Fruit fly (Drosophila melanogaster) whole organism, wandering third instar larva: Measurements from ENCODE around the gene CG34447.

Experiments used
- CG32264 ChIP-seq: fragments of 200-800 bp; sonication (Bioruptor generic); optimal IDR thresholded peaks from 2 replicates; lab custom pipeline; 2016; ENCODE audit warnings: missing biosample characterization, missing genetic modification characterization
- GATAd ChIP-seq: sonication (Bioruptor generic); optimal IDR thresholded peaks from 2 replicates; lab custom pipeline; 2016; ENCODE audit warnings: missing biosample characterization, missing genetic modification characterization
- Hr83 ChIP-seq: fragments of 200-300 bp; sonication (Bioruptor generic); optimal IDR thresholded peaks from 2 replicates; lab custom pipeline; 2016; ENCODE audit warnings: missing biosample characterization, mild to moderate bottlenecking, missing genetic modification characterization, moderate library complexity; ENCODE audit not compliant: poor library complexity, severe bottlenecking
- Myc ChIP-seq: fragments of >200 bp; optimal IDR thresholded peaks from 2 replicates; lab custom pipeline; 2017
- Rel ChIP-seq, 2 experiments: fragments of 200-800 bp; sonication (Bioruptor generic) in 1 of 2; optimal IDR thresholded peaks; 2 replicates in 1 of 2; 3 replicates in 1 of 2; lab custom pipeline; 2016 to 2019; ENCODE audit warnings: mild to moderate bottlenecking in 2 of 2, missing biosample characterization in 2 of 2, missing genetic modification characterization in 2 of 2, moderate library complexity in 1 of 2
- Vsx2 ChIP-seq: fragments of 200-300, 225-300 bp; sonication (Bioruptor generic); optimal IDR thresholded peaks from 2 replicates; lab custom pipeline; 2018; ENCODE audit warnings: missing biosample characterization, missing genetic modification characterization; ENCODE audit not compliant: partially characterized antibody
- brk ChIP-seq: fragments of 200-800 bp; sonication (Bioruptor generic); optimal IDR thresholded peaks from 2 replicates; lab custom pipeline; 2016; ENCODE audit warnings: missing biosample characterization, mild to moderate bottlenecking, missing genetic modification characterization
- ey ChIP-seq: fragments of 200-800 bp; sonication (Bioruptor generic); optimal IDR thresholded peaks from 2 replicates; lab custom pipeline; 2016; ENCODE audit warnings: missing biosample characterization, missing genetic modification characterization
- fru ChIP-seq: fragments of 200-800 bp; sonication (Bioruptor generic); optimal IDR thresholded peaks from 3 replicates; lab custom pipeline; 2016; ENCODE audit warnings: missing biosample characterization, mild to moderate bottlenecking, missing genetic modification characterization
- pan ChIP-seq: fragments of >200 bp; optimal IDR thresholded peaks from 2 replicates; lab custom pipeline; 2017
- psq ChIP-seq: fragments of 200-800 bp; sonication (Bioruptor generic); optimal IDR thresholded peaks from 3 replicates; lab custom pipeline; 2017; ENCODE audit warnings: missing biosample characterization, mild to moderate bottlenecking, missing genetic modification characterization, moderate library complexity
- sv ChIP-seq: fragments of 200-800 bp; sonication (Bioruptor generic); optimal IDR thresholded peaks from 3 replicates; lab custom pipeline; 2016; ENCODE audit warnings: missing biosample characterization, missing genetic modification characterization
- woc ChIP-seq: sonication (Bioruptor generic); optimal IDR thresholded peaks from 2 replicates; lab custom pipeline; 2016; ENCODE audit warnings: missing biosample characterization, mild to moderate bottlenecking, missing genetic modification characterization

Gene CG34447

DNA sequence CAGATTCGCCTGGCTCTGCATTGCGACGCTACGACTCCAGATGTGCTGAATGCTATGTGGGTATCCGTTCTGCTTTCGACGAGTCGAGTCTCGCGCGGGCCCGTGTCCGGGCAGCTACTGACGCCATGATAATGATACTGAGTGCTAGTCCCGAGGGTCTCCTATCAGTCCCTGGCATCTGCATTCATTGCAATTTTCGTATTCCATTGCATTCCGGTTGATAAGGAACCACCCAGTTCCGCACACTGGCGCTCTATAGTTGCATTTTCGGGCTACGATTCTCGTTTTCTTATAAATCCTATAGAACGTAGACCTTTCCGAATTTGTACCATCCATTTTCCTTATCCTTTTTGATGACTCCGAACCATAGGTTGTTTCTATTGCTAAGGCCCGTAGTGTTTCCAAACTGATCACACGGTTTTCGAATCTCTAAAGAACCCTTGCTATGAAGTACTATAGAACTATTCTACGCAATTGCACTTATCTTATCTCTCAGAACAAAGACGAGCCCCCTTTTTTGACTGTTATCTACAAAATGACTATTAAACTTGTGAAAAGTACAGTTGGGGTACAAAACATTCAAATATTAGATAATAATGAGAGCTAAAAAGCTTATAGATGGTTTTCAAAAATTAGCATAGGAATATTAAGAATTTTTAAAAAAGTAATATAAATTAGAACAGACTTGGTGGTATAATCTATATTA lies 48.3 kb downstream of the CG34447 start, which contains the start of gene CG3597:
CG3597 (minus strand) TSS at position 119 of the 706 bp plus-strand sequence.
- TF ChIP-seq woc (GFP tag; lab: Kevin White, UChicago) (no peak), Rel (GFP tag; optimal IDR thresholded peaks at IDR 0.05; lab: Kevin White, UChicago) (no peak), Rel (tag; optimal IDR thresholded peaks at IDR 0.05; lab: Kevin White, UChicago) (no peak), pan (lab: Kevin White, UChicago) (no peak), GATAd (GFP tag; lab: Kevin White, UChicago) (no peak), sv (GFP tag; lab: Kevin White, UChicago) (no peak), fru (GFP tag; lab: Kevin White, UChicago) (no peak), Hr83 (GFP tag; lab: Kevin White, UChicago) (no peak), CG32264 (no peak), Myc (lab: Kevin White, UChicago) (no peak), ey (GFP tag; lab: Kevin White, UChicago) (no peak), psq (no peak), brk (GFP tag; lab: Kevin White, UChicago) (no peak)

DNA sequence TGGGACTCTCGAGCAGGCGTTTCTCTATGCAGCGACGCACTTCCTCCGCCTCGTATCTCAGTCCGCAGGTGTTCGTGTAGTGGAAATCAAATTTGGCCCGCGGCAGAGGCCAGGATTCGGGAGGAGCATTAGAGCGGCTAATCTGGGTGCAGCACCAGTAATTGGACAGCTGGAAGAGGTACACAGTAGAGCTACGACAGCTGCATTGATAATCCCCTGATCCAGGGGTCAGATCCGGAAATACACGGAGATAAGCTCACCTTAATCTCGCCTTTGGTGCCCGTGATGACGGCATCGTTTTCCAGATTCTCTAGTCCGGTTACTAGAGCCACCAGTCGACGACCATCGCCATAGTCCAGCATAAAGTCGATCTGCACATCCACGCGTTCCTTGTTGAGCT lies 49.5 kb downstream of the CG34447 start:
- TF ChIP-seq fru (GFP tag; lab: Kevin White, UChicago): no peak
- TF ChIP-seq Rel (GFP tag; optimal IDR thresholded peaks at IDR 0.05; lab: Kevin White, UChicago): no peak
- TF ChIP-seq Rel (tag; optimal IDR thresholded peaks at IDR 0.05; lab: Kevin White, UChicago): no peak
- no peak for TF ChIP-seq Vsx2 (GFP tag; lab: Kevin White, UChicago)
- TF ChIP-seq GATAd (GFP tag; lab: Kevin White, UChicago): no peak
